Worm (Caenorhabditis elegans) whole organism, L4/young adult: ENCODE measurements around the gene idpp-3.

Experiments used
- W03F9.2 ChIP-seq: fragments of 150-350 bp; optimal IDR thresholded peaks from 2 replicates; lab custom pipeline; 2014; ENCODE audit warnings: missing biosample characterization, missing genetic modification characterization
- him-1 ChIP-seq: sonication (generic microtip); optimal IDR thresholded peaks from 2 replicates; lab custom pipeline; 2016; ENCODE audit warnings: missing genotype, missing genetic modification reagents, missing genetic modification characterization, missing compliant biosample characterization

- no peak for TF ChIP-seq him-1 (tag; lab: Kevin White, UChicago)
- TF ChIP-seq W03F9.2: no peak
Observed at ce11 chrX:14918538-14918937, 42.8 kb downstream of the idpp-3 start, which contains the start of gene npr-40.
